Fruit fly (Drosophila melanogaster): Measurements from ENCODE around the gene CG15548.

The CG15548 gene

dm6 chr3R:30936407-30936806, 23.1 kb upstream of the CG15548 start, which contains the start of gene CG15549:
Gene CG15549 (minus strand): TSS chr3R:30936507.
- TF ChIP-seq cnc (optimal IDR thresholded peaks at IDR 0.05) (no peak), Mnt (GFP tag; optimal IDR thresholded peaks at IDR 0.05) (no peak), CG14711 (tag; optimal IDR thresholded peaks at IDR 0.05) (no peak), CG33017 (tag; optimal IDR thresholded peaks at IDR 0.05) (no peak), tj (GFP tag; optimal IDR thresholded peaks at IDR 0.05) (no peak), Hr96 (GFP tag; optimal IDR thresholded peaks at IDR 0.05) (no peak)

- TF ChIP-seq cnc (optimal IDR thresholded peaks at IDR 0.05) = no peak
- TF ChIP-seq Crg-1 (GFP tag; optimal IDR thresholded peaks at IDR 0.05) = no peak
- no peak for TF ChIP-seq bab1 (GFP tag; optimal IDR thresholded peaks at IDR 0.05)
- TF ChIP-seq CG14711 (tag; optimal IDR thresholded peaks at IDR 0.05) = no peak
- TF ChIP-seq Clk (GFP tag; optimal IDR thresholded peaks at IDR 0.05) = no peak
- TF ChIP-seq pad (GFP tag; optimal IDR thresholded peaks at IDR 0.05) = no peak
- TF ChIP-seq toe (GFP tag; optimal IDR thresholded peaks at IDR 0.05) = no peak
- no peak for TF ChIP-seq CG11617 (GFP tag; optimal IDR thresholded peaks at IDR 0.05)
- no peak for TF ChIP-seq kay (GFP tag; ENCODE audit: borderline replicate concordance)
- TF ChIP-seq ovo (GFP tag; optimal IDR thresholded peaks at IDR 0.05) = no peak
- TF ChIP-seq CG5204 (GFP tag; optimal IDR thresholded peaks at IDR 0.05) = no peak
- TF ChIP-seq cic (GFP tag; optimal IDR thresholded peaks at IDR 0.05) = no peak
- no peak for TF ChIP-seq tj (GFP tag; optimal IDR thresholded peaks at IDR 0.05)
- no peak for TF ChIP-seq Mnt (GFP tag; optimal IDR thresholded peaks at IDR 0.05)
- TF ChIP-seq CG7045 (GFP tag; optimal IDR thresholded peaks at IDR 0.05) = no peak
- no peak for TF ChIP-seq Hr96 (GFP tag; optimal IDR thresholded peaks at IDR 0.05)
- no peak for TF ChIP-seq CG33017 (tag; optimal IDR thresholded peaks at IDR 0.05)
- no peak for TF ChIP-seq CG7101 (tag; optimal IDR thresholded peaks at IDR 0.05)
- TF ChIP-seq CG1620 (GFP tag; optimal IDR thresholded peaks at IDR 0.05) = no peak
Measured at dm6 chr3R:30937002-30937401, 22.5 kb upstream of the CG15548 start, which contains the start of gene CG15550. Gene CG15550 (minus strand): TSS chr3R:30937102.

dm6 chr3R:30940234-30940633, 19.3 kb upstream of the CG15548 start:
- TF ChIP-seq CG12768 (GFP tag; optimal IDR thresholded peaks at IDR 0.05) (no peak), toe (GFP tag; optimal IDR thresholded peaks at IDR 0.05) (no peak), cic (GFP tag; optimal IDR thresholded peaks at IDR 0.05) (no peak), CG7101 (tag; optimal IDR thresholded peaks at IDR 0.05) (no peak), CG33017 (tag; optimal IDR thresholded peaks at IDR 0.05) (no peak), Clk (GFP tag; optimal IDR thresholded peaks at IDR 0.05) (no peak)

- TF ChIP-seq Clk (GFP tag; optimal IDR thresholded peaks at IDR 0.05) = no peak
- no peak for TF ChIP-seq tj (GFP tag; optimal IDR thresholded peaks at IDR 0.05)
- TF ChIP-seq CG1620 (GFP tag; optimal IDR thresholded peaks at IDR 0.05) = no peak
- no peak for TF ChIP-seq CG11617 (GFP tag; optimal IDR thresholded peaks at IDR 0.05)
- no peak for TF ChIP-seq pad (GFP tag; optimal IDR thresholded peaks at IDR 0.05)
- TF ChIP-seq Mnt (GFP tag; optimal IDR thresholded peaks at IDR 0.05) = no peak
- no peak for TF ChIP-seq CG5204 (GFP tag; optimal IDR thresholded peaks at IDR 0.05)
- TF ChIP-seq Hr96 (GFP tag; optimal IDR thresholded peaks at IDR 0.05) = no peak
- no peak for TF ChIP-seq cic (GFP tag; optimal IDR thresholded peaks at IDR 0.05)
- no peak for TF ChIP-seq toe (GFP tag; optimal IDR thresholded peaks at IDR 0.05)
- TF ChIP-seq CG7101 (tag; optimal IDR thresholded peaks at IDR 0.05) = no peak
- TF ChIP-seq cnc (optimal IDR thresholded peaks at IDR 0.05) = no peak
- no peak for TF ChIP-seq CG33017 (tag; optimal IDR thresholded peaks at IDR 0.05)
- no peak for TF ChIP-seq CG12768 (GFP tag; optimal IDR thresholded peaks at IDR 0.05)
- no peak for TF ChIP-seq ovo (GFP tag; optimal IDR thresholded peaks at IDR 0.05)
- no peak for TF ChIP-seq Crg-1 (GFP tag; optimal IDR thresholded peaks at IDR 0.05)
- TF ChIP-seq CG7045 (GFP tag; optimal IDR thresholded peaks at IDR 0.05) = no peak
- no peak for TF ChIP-seq kay (GFP tag; ENCODE audit: borderline replicate concordance)
Measured at dm6 chr3R:30946352-30946751, 13.1 kb upstream of the CG15548 start.

dm6 chr3R:30964220-30964619, 4.7 kb downstream of the CG15548 start, which contains the start of gene Ctr1C:
Gene Ctr1C (minus strand): TSS chr3R:30964320.
- TF ChIP-seq pad (GFP tag; optimal IDR thresholded peaks at IDR 0.05) (no peak), CG11617 (GFP tag; optimal IDR thresholded peaks at IDR 0.05) (no peak), Clk (GFP tag; optimal IDR thresholded peaks at IDR 0.05) (no peak), ovo (GFP tag; optimal IDR thresholded peaks at IDR 0.05) (no peak), Mnt (GFP tag; optimal IDR thresholded peaks at IDR 0.05) (no peak), cic (GFP tag; optimal IDR thresholded peaks at IDR 0.05) (no peak), Hr96 (GFP tag; optimal IDR thresholded peaks at IDR 0.05) (no peak), tj (GFP tag; optimal IDR thresholded peaks at IDR 0.05) (no peak), toe (GFP tag; optimal IDR thresholded peaks at IDR 0.05) (no peak), CG5204 (GFP tag; optimal IDR thresholded peaks at IDR 0.05) (no peak), bab1 (GFP tag; optimal IDR thresholded peaks at IDR 0.05) (no peak), kay (GFP tag; ENCODE audit: borderline replicate concordance) (no peak), cnc (optimal IDR thresholded peaks at IDR 0.05) (no peak), CG7045 (GFP tag; optimal IDR thresholded peaks at IDR 0.05) (no peak), CG33017 (tag; optimal IDR thresholded peaks at IDR 0.05) (no peak), CG7101 (tag; optimal IDR thresholded peaks at IDR 0.05) (no peak), Crg-1 (GFP tag; optimal IDR thresholded peaks at IDR 0.05) (no peak), CG14711 (tag; optimal IDR thresholded peaks at IDR 0.05) (no peak)

dm6 chr3R:30989948-30990347, 30.4 kb downstream of the CG15548 start, which contains the start of gene CG31008:
Gene CG31008 (minus strand): TSS chr3R:30990006.
- TF ChIP-seq CG14711 (tag; optimal IDR thresholded peaks at IDR 0.05) = no peak
- no peak for TF ChIP-seq pad (GFP tag; optimal IDR thresholded peaks at IDR 0.05)
- TF ChIP-seq CG12768 (GFP tag; optimal IDR thresholded peaks at IDR 0.05) = no peak
- TF ChIP-seq Clk (GFP tag; optimal IDR thresholded peaks at IDR 0.05) = no peak
- no peak for TF ChIP-seq cic (GFP tag; optimal IDR thresholded peaks at IDR 0.05)
- no peak for TF ChIP-seq ovo (GFP tag; optimal IDR thresholded peaks at IDR 0.05)
- no peak for TF ChIP-seq CG7045 (GFP tag; optimal IDR thresholded peaks at IDR 0.05)
- TF ChIP-seq bab1 (GFP tag; optimal IDR thresholded peaks at IDR 0.05) = no peak
- TF ChIP-seq kay (GFP tag; ENCODE audit: borderline replicate concordance) = no peak
- no peak for TF ChIP-seq Crg-1 (GFP tag; optimal IDR thresholded peaks at IDR 0.05)
- no peak for TF ChIP-seq CG7101 (tag; optimal IDR thresholded peaks at IDR 0.05)
